Fruit fly (Drosophila melanogaster) whole organism, embryonic: ENCODE data around the gene CG7739.

ENCODE experiments used
- CG11695 ChIP-seq: fragments of 200-800 bp; sonication (Bioruptor generic); IDR thresholded peaks from 3 replicates; pipeline ENCODE4 v1.3.6; 2022; ENCODE audit warnings: missing biosample characterization, missing genetic modification characterization
- CG12299 ChIP-seq: fragments of 200-800 bp; sonication (Bioruptor generic); optimal IDR thresholded peaks from 2 replicates; lab custom pipeline; 2018; ENCODE audit warnings: missing biosample characterization, mild to moderate bottlenecking, missing genetic modification characterization
- CG13287 ChIP-seq: fragments of 200-800 bp; sonication (Bioruptor generic); IDR thresholded peaks from 2 replicates; pipeline ENCODE4 v1.3.6; 2022; ENCODE audit warnings: missing biosample characterization, missing genetic modification characterization; ENCODE audit not compliant: partially characterized antibody
- CG15073 ChIP-seq: fragments of 200-800 bp; sonication (Bioruptor generic); optimal IDR thresholded peaks from 2 replicates; lab custom pipeline; 2016; ENCODE audit warnings: missing biosample characterization, missing genetic modification characterization
- CG30403 ChIP-seq: fragments of 200-800 bp; sonication (Bioruptor generic); optimal IDR thresholded peaks from 3 replicates; lab custom pipeline; 2016; ENCODE audit warnings: missing biosample characterization, missing genetic modification characterization
- CG31388 ChIP-seq: fragments of 200-800 bp; sonication (Bioruptor generic); optimal IDR thresholded peaks from 2 replicates; lab custom pipeline; 2016; ENCODE audit warnings: missing biosample characterization, missing genetic modification characterization
- CG33557 ChIP-seq: fragments of 200-800 bp; sonication (Bioruptor generic); optimal IDR thresholded peaks from 2 replicates; lab custom pipeline; 2019; ENCODE audit warnings: missing biosample characterization, mild to moderate bottlenecking, missing genetic modification characterization, moderate library complexity
- CG34376 ChIP-seq: fragments of 200-800 bp; sonication (Bioruptor generic); optimal IDR thresholded peaks from 2 replicates; lab custom pipeline; 2018; ENCODE audit warnings: missing biosample characterization, mild to moderate bottlenecking, missing genetic modification characterization
- CG34422 ChIP-seq: fragments of 200-800 bp; sonication (Bioruptor generic); IDR thresholded peaks from 3 replicates; pipeline ENCODE4 v1.3.6; 2022; ENCODE audit warnings: missing biosample characterization, missing genetic modification characterization
- CG4282 ChIP-seq: fragments of 200-800 bp; sonication (Bioruptor generic); optimal IDR thresholded peaks from 2 replicates; lab custom pipeline; 2016; ENCODE audit warnings: missing biosample characterization, missing genetic modification characterization
- CG4424 ChIP-seq: fragments of 200-800 bp; sonication (Bioruptor generic); optimal IDR thresholded peaks from 3 replicates; lab custom pipeline; 2016; ENCODE audit warnings: missing biosample characterization, missing genetic modification characterization
- CG7987 ChIP-seq: fragments of 200-800 bp; sonication (Bioruptor generic); optimal IDR thresholded peaks from 2 replicates; lab custom pipeline; 2018; ENCODE audit warnings: missing biosample characterization, mild to moderate bottlenecking, missing genetic modification characterization, moderate library complexity
- CG8290 ChIP-seq, 3 experiments: fragments of 200-800 bp; sonication (Bioruptor generic); optimal IDR thresholded peaks; 2 replicates each; lab custom pipeline; 2016 to 2019; ENCODE audit warnings: missing biosample characterization in 3 of 3, missing genetic modification characterization in 3 of 3, mild to moderate bottlenecking in 2 of 3, moderate library complexity in 1 of 3
- CG8388 ChIP-seq: fragments of 200-800 bp; sonication (Bioruptor generic); optimal IDR thresholded peaks from 2 replicates; lab custom pipeline; 2019; ENCODE audit warnings: missing biosample characterization, mild to moderate bottlenecking, missing genetic modification characterization, moderate library complexity
- HLH3B ChIP-seq: fragments of 200-800 bp; sonication (Bioruptor generic); IDR thresholded peaks from 2 replicates; pipeline ENCODE4 v1.3.6; 2022; ENCODE audit warnings: missing biosample characterization, missing genetic modification characterization
- HmgZ ChIP-seq: fragments of 200-800 bp; sonication (Bioruptor generic); optimal IDR thresholded peaks from 2 replicates; lab custom pipeline; 2018; ENCODE audit warnings: missing biosample characterization, mild to moderate bottlenecking, missing genetic modification characterization
- Max ChIP-seq: fragments of 200-800 bp; sonication (Bioruptor generic); optimal IDR thresholded peaks from 2 replicates; lab custom pipeline; 2016; ENCODE audit warnings: missing biosample characterization, mild to moderate bottlenecking, missing genetic modification characterization
- Med ChIP-seq: fragments of 200-800 bp; sonication (Bioruptor generic); peaks from one replicate; lab custom pipeline; 2016; ENCODE audit warnings: missing biosample characterization, missing genetic modification characterization, mild to moderate bottlenecking, inconsistent platforms, moderate library complexity
- Pdp1 ChIP-seq, 2 experiments: fragments of 200-800 bp; sonication (Bioruptor generic); optimal IDR thresholded peaks; 3 replicates each; lab custom pipeline; 2016; ENCODE audit warnings: missing biosample characterization in 2 of 2, missing genetic modification characterization in 2 of 2, mild to moderate bottlenecking in 1 of 2, moderate library complexity in 1 of 2
- Ptx1 ChIP-seq: fragments of 200-800 bp; sonication (Bioruptor generic); IDR thresholded peaks from 2 replicates; pipeline ENCODE4 v1.3.6; 2022; ENCODE audit warnings: missing biosample characterization, missing genetic modification characterization
- Side ChIP-seq: fragments of 200-800 bp; sonication (Bioruptor generic); optimal IDR thresholded peaks from 2 replicates; lab custom pipeline; 2016; ENCODE audit warnings: missing biosample characterization, missing genetic modification characterization
- Six4 ChIP-seq: fragments of 200-800 bp; sonication (Bioruptor generic); optimal IDR thresholded peaks from 2 replicates; lab custom pipeline; 2016; ENCODE audit warnings: missing biosample characterization, missing genetic modification characterization
- Sox100B ChIP-seq: fragments of 200-800 bp; sonication (Bioruptor generic); optimal IDR thresholded peaks from 3 replicates; lab custom pipeline; 2018; ENCODE audit warnings: missing biosample characterization, mild to moderate bottlenecking, missing genetic modification characterization
- az2 ChIP-seq: fragments of 200-800 bp; sonication (Bioruptor generic); optimal IDR thresholded peaks from 3 replicates; lab custom pipeline; 2016; ENCODE audit warnings: missing biosample characterization, missing genetic modification characterization
- cas ChIP-seq: fragments of 200-800 bp; sonication (Bioruptor generic); IDR thresholded peaks from 2 replicates; pipeline ENCODE4 v1.3.6; 2022; ENCODE audit warnings: missing biosample characterization, missing genetic modification characterization
- ci ChIP-seq: fragments of 200-800 bp; sonication (Bioruptor generic); IDR thresholded peaks from 3 replicates; pipeline ENCODE4 v1.3.6; 2022; ENCODE audit warnings: missing biosample characterization, missing genetic modification characterization
- crp ChIP-seq, 2 experiments: fragments of 200-800 bp; sonication (Bioruptor generic); optimal IDR thresholded peaks; 2 replicates in 1 of 2; 3 replicates in 1 of 2; lab custom pipeline; 2017; ENCODE audit warnings: missing biosample characterization in 2 of 2, missing genetic modification characterization in 2 of 2, mild to moderate bottlenecking in 1 of 2, moderate library complexity in 1 of 2
- cwo ChIP-seq: fragments of 200-800 bp; sonication (Bioruptor generic); optimal IDR thresholded peaks from 3 replicates; lab custom pipeline; 2017; ENCODE audit warnings: missing biosample characterization, missing genetic modification characterization, mild to moderate bottlenecking, moderate library complexity, missing genetic modification reagents
- da ChIP-seq: fragments of 200-800 bp; sonication (Bioruptor generic); optimal IDR thresholded peaks from 2 replicates; lab custom pipeline; 2016; ENCODE audit warnings: missing biosample characterization, missing genetic modification characterization
- eyg ChIP-seq: fragments of 200-800 bp; sonication (Bioruptor generic); optimal IDR thresholded peaks from 3 replicates; lab custom pipeline; 2016; ENCODE audit warnings: missing biosample characterization, missing genetic modification characterization
- fd102C ChIP-seq: fragments of 200-800 bp; sonication (Bioruptor generic); optimal IDR thresholded peaks from 2 replicates; lab custom pipeline; 2018; ENCODE audit warnings: missing biosample characterization, mild to moderate bottlenecking, missing genetic modification characterization, moderate library complexity
- gro ChIP-seq: fragments of 200-800 bp; sonication (Bioruptor generic); optimal IDR thresholded peaks from 2 replicates; lab custom pipeline; 2016; ENCODE audit warnings: missing biosample characterization, missing genetic modification characterization
- gsb-n ChIP-seq: fragments of 200-800 bp; sonication (Bioruptor generic); optimal IDR thresholded peaks from 3 replicates; lab custom pipeline; 2018; ENCODE audit warnings: missing biosample characterization, mild to moderate bottlenecking, missing genetic modification characterization
- ham ChIP-seq: fragments of 200-800 bp; sonication (Bioruptor generic); IDR thresholded peaks from 2 replicates; pipeline ENCODE4 v1.3.6; 2022; ENCODE audit warnings: missing biosample characterization, missing genetic modification characterization
- hbn ChIP-seq: fragments of 200-800 bp; sonication (Bioruptor generic); IDR thresholded peaks from 2 replicates; pipeline ENCODE4 v1.3.6; 2022; ENCODE audit warnings: missing biosample characterization, missing genetic modification characterization; ENCODE audit not compliant: partially characterized antibody
- hkb ChIP-seq, 2 experiments: fragments of 200-800 bp in 1 of 2; fragments of >200 bp in 1 of 2; sonication (Bioruptor generic) in 1 of 2; IDR thresholded peaks in 1 of 2; optimal IDR thresholded peaks in 1 of 2; 2 replicates each; pipeline versions ENCODE4 v1.3.6 to Lab custom; 2017 to 2022; ENCODE audit warnings: missing biosample characterization in 1 of 2, missing genetic modification characterization in 1 of 2
- ind ChIP-seq: fragments of 200-800 bp; sonication (Bioruptor generic); optimal IDR thresholded peaks from 3 replicates; lab custom pipeline; 2016; ENCODE audit warnings: missing biosample characterization, missing genetic modification characterization
- inv ChIP-seq: fragments of 200-800 bp; sonication (Bioruptor generic); IDR thresholded peaks from 2 replicates; pipeline ENCODE4 v1.3.6; 2022; ENCODE audit warnings: missing biosample characterization, missing genetic modification characterization; ENCODE audit not compliant: partially characterized antibody
- jing ChIP-seq: fragments of 200-800 bp; sonication (Bioruptor generic); optimal IDR thresholded peaks from 2 replicates; lab custom pipeline; 2018; ENCODE audit warnings: missing biosample characterization, mild to moderate bottlenecking, missing genetic modification characterization
- luna ChIP-seq: fragments of 200-800 bp; sonication (Bioruptor generic); optimal IDR thresholded peaks from 2 replicates; lab custom pipeline; 2016; ENCODE audit warnings: missing biosample characterization, missing genetic modification characterization
- pum ChIP-seq: fragments of 200-800 bp; sonication (Bioruptor generic); optimal IDR thresholded peaks from 2 replicates; lab custom pipeline; 2016; ENCODE audit warnings: missing biosample characterization, missing genetic modification characterization
- pzg ChIP-seq: fragments of 200-800 bp; sonication (Bioruptor generic); optimal IDR thresholded peaks from 3 replicates; lab custom pipeline; 2018; ENCODE audit warnings: missing biosample characterization, mild to moderate bottlenecking, missing genetic modification characterization, moderate library complexity
- run ChIP-seq: fragments of 200-800 bp; sonication (Bioruptor generic); optimal IDR thresholded peaks from 3 replicates; lab custom pipeline; 2018; ENCODE audit warnings: missing biosample characterization, mild to moderate bottlenecking, missing genetic modification characterization
- sens ChIP-seq: fragments of 200-800 bp; sonication (Bioruptor generic); peaks from one replicate; lab custom pipeline; 2016; ENCODE audit warnings: missing biosample characterization, missing genetic modification characterization
- sens-2 ChIP-seq: fragments of 200-800 bp; sonication (Bioruptor generic); IDR thresholded peaks from 2 replicates; pipeline ENCODE4 v1.3.6; 2022; ENCODE audit warnings: missing biosample characterization, missing genetic modification characterization
- tio ChIP-seq: fragments of 200-800 bp; sonication (Bioruptor generic); optimal IDR thresholded peaks from 2 replicates; lab custom pipeline; 2017; ENCODE audit warnings: missing biosample characterization, missing genetic modification characterization, inconsistent platforms
- tx ChIP-seq: fragments of 200-800 bp; sonication (Bioruptor generic); optimal IDR thresholded peaks from 2 replicates; lab custom pipeline; 2016; ENCODE audit warnings: missing biosample characterization, missing genetic modification characterization
- unpg ChIP-seq: fragments of 200-800 bp; sonication (Bioruptor generic); optimal IDR thresholded peaks from 3 replicates; lab custom pipeline; 2018; ENCODE audit warnings: missing biosample characterization, mild to moderate bottlenecking, missing genetic modification characterization, moderate library complexity
- vfl ChIP-seq: fragments of 200-800 bp; sonication (Bioruptor generic); optimal IDR thresholded peaks from 2 replicates; lab custom pipeline; 2016; ENCODE audit warnings: missing biosample characterization, missing genetic modification characterization
- zen ChIP-seq: fragments of 200-800 bp; sonication (Bioruptor generic); optimal IDR thresholded peaks from 3 replicates; lab custom pipeline; 2018; ENCODE audit warnings: missing biosample characterization, mild to moderate bottlenecking, missing genetic modification characterization, moderate library complexity

CG7739 gene

dm6 chr3L:15514405-15514804 lies 48.5 kb downstream of the CG7739 start (continued):
- TF ChIP-seq az2 (GFP tag; lab: Kevin White, UChicago) (no peak), vfl (GFP tag; lab: Kevin White, UChicago) (no peak), Max (GFP tag; lab: Kevin White, UChicago) (peak; percentile 35), cas (no peak), tx (GFP tag; lab: Kevin White, UChicago) (no peak), gsb-n (tag; lab: Kevin White, UChicago) (no peak), CG4282 (no peak), Pdp1 (GFP tag; optimal IDR thresholded peaks at IDR 0.05; lab: Kevin White, UChicago) (no peak), tio (GFP tag; lab: Kevin White, UChicago) (no peak), sens-2 (GFP tag; lab: Robert Waterston, UW) (no peak), CG13287 (GFP tag; lab: Robert Waterston, UW) (peak; percentile 68), CG31388 (GFP tag; lab: Kevin White, UChicago) (no peak), HLH3B (GFP tag; lab: Robert Waterston, UW) (no peak), gro (GFP tag; lab: Kevin White, UChicago) (peak; percentile 14), eyg (GFP tag; lab: Kevin White, UChicago) (no peak), zen (tag; lab: Kevin White, UChicago) (no peak), run (no peak), cwo (peak; percentile 50), CG34376 (GFP tag; lab: Kevin White, UChicago) (peak; percentile 48), HmgZ (peak; percentile 9), fd102C (GFP tag; lab: Kevin White, UChicago) (no peak), hkb (optimal IDR thresholded peaks at IDR 0.05; lab: Kevin White, UChicago) (no peak), hkb (GFP tag; IDR thresholded peaks at IDR 0.05; lab: Robert Waterston, UW) (0 out of 2 replicates have a peak, but pooled peaks have one; percentile 10), inv (no peak), ci (GFP tag; lab: Robert Waterston, UW) (peak; percentile 27; the same call in 1 of the 3 replicates), crp (GFP tag; optimal IDR thresholded peaks at IDR 0.05; lab: Kevin White, UChicago) (peak in 1 of 2 experiments; percentile 20), Med (GFP tag; lab: Kevin White, UChicago) (peak; percentile 6), CG12299 (tag; lab: Kevin White, UChicago) (no peak), CG33557 (GFP tag; lab: Kevin White, UChicago) (no peak), Side (GFP tag; lab: Kevin White, UChicago) (peak; percentile 11), ham (GFP tag; lab: Robert Waterston, UW) (no peak), CG30403 (no peak), Six4 (GFP tag; lab: Kevin White, UChicago) (no peak), CG8388 (no peak), CG15073 (GFP tag; lab: Kevin White, UChicago) (no peak), CG4424 (GFP tag; lab: Kevin White, UChicago) (no peak), CG7987 (GFP tag; lab: Kevin White, UChicago) (peak; percentile 58), da (GFP tag; lab: Kevin White, UChicago) (no peak), CG11695 (GFP tag; lab: Robert Waterston, UW) (peak; percentile 26; the same call in 1 of the 3 replicates), Sox100B (GFP tag; lab: Kevin White, UChicago) (no peak), ind (GFP tag; lab: Kevin White, UChicago) (no peak), jing (GFP tag; lab: Kevin White, UChicago) (no peak), hbn (GFP tag; lab: Robert Waterston, UW) (peak; percentile 25; the same call in 1 of the 2 replicates), unpg (GFP tag; lab: Kevin White, UChicago) (no peak), pzg (GFP tag; lab: Kevin White, UChicago) (no peak), Ptx1 (GFP tag; lab: Robert Waterston, UW) (no peak), CG8290 (GFP tag; optimal IDR thresholded peaks at IDR 0.05; lab: Kevin White, UChicago) (peak; percentile 6), CG8290 (tag; optimal IDR thresholded peaks at IDR 0.05; lab: Kevin White, UChicago) (peak in 1 of 2 experiments; percentile 19), pum (GFP tag; lab: Kevin White, UChicago) (no peak), sens (peak; percentile 61), CG34422 (peak; percentile 94; the same call in 2 of the 3 replicates), luna (GFP tag; lab: Kevin White, UChicago) (no peak)
